Worm (Caenorhabditis elegans): ENCODE results near the gene fbxb-102.

Gene fbxb-102

DNA sequence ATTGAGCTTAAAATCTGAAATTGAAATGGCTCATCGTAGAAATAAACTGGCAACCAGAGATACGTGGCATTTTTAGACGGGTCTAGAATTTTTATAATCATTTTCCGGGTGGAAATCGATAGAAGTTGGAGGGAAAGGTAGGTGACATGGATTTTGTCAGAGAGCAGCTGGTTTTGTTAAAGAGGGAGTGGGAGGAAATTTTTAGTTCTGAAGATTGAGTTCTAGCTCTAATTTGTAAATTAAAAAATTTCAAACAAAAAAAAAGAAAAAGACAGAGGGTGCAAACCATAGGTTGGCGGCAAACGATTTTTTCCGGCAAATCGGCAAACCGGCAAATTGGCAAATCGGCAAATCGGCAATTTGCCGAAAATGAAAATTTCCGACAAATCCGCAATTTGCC, 26.1 kb upstream of the fbxb-102 start, which contains the start of gene sre-32:
sre-32 (minus strand) TSS at position 101 of the 400 bp plus-strand sequence.
- TF ChIP-seq tab-1 (GFP tag; IDR thresholded peaks at IDR 0.05) (0 out of 2 replicates have a peak, but pooled peaks have one; percentile 42), flt-1 (GFP tag; IDR thresholded peaks at IDR 0.05) (no peak)

DNA sequence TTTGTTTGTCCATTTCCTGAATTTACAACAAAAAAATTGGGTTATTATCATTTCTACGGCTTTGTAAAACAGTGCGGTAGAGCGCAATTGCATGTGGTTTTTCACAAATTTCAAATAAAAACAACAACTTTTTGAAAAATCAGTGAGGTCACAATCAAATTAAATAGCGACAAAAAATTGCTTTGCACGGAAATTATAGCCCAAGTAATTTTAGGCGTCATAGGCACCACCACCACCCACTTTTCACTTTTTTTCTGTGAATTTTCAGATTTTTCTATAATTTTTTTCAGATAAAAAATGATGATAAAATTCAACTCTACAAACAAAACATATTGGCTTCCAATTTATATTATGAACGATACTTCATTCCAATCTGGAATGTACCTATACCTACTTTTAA, 25.4 kb upstream of the fbxb-102 start, which contains the start of gene sre-38:
sre-38 (plus strand) TSS at position 301 of the 400 bp plus-strand sequence.
- TF ChIP-seq klf-2 (GFP tag; conservative IDR thresholded peaks at IDR 0.05), result no peak
- no peak for TF ChIP-seq cog-1 (tag; optimal IDR thresholded peaks at IDR 0.05)
- no peak for TF ChIP-seq ztf-29 (GFP tag; IDR thresholded peaks at IDR 0.05)
- TF ChIP-seq T22C8.4 (GFP tag; IDR thresholded peaks at IDR 0.05), result no peak

DNA sequence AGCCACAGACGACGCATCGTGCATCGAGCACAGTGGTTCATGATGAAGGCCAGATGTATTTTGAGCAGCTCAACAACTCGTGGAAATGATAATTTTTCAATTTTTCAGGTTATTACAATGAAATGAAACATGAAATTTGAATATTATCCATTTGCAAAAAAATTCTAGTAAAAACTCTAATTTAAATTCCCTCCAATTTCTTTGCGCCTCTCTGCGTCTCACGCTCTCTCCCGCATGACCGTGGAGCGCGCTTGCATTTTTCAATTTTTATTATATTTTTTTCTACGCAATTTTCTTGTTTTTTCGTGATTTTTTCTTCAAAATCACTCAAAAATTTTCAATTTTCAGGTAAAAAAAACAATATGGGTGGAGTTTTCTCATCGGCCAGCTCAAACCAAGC, 23.3 kb upstream of the fbxb-102 start, which contains the start of gene tag-281:
tag-281 (plus strand) TSS at position 340 of the 400 bp plus-strand sequence.
- TF ChIP-seq cog-1 (tag; optimal IDR thresholded peaks at IDR 0.05), result peak; percentile 48
- no peak for TF ChIP-seq ztf-29 (GFP tag; IDR thresholded peaks at IDR 0.05)
- TF ChIP-seq flt-1 (GFP tag; IDR thresholded peaks at IDR 0.05), result no peak
- TF ChIP-seq klf-2 (GFP tag; conservative IDR thresholded peaks at IDR 0.05), result no peak
- 0 out of 2 replicates have a peak, but pooled peaks have one; percentile 44 for TF ChIP-seq ztf-23 (GFP tag; IDR thresholded peaks at IDR 0.05)
- TF ChIP-seq med-1 (GFP tag; optimal IDR thresholded peaks at IDR 0.05; ENCODE audit: insufficient read depth), result no peak
- TF ChIP-seq ref-1 (GFP tag; conservative IDR thresholded peaks at IDR 0.05), result no peak

DNA sequence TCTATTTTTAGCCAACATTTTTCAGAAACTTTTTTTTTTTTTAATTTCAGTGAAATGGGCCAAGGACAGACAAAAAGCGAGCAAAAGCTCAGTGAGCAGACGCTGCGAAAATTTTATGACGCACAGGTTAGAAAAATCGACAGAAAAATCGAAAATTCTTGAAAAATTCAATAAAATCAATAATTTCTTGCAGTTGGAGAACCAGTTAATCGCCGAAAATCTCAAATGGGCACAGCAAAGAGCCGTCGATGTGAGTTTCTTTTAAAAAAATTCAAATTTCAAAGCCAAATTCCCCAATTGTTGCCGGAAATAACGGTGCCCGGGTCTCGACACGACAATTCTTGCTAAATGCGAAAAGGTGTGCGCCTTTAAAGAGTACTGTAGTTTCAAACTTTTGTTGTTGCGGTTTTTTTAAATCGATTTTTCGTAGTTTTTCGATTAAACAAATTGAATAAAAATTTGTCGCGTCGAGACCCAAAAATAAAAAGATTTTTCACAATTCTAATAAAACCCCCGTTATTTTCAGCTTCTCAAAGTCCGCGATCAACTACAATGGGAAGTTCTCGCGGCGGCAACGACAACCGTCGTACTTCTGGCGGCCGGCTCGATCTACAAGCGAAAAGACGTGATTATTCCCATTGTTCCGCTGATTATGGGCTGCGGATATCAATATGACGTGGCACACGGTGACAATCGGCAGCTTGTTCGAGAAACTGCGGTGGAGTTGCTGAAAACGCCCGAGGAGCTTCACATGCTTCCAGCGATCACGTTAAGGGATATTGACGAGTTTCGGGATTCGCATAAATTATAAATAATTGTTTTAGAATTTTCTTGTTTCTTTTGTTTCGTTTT, 21.9 kb upstream of the fbxb-102 start, which contains the start of gene tag-280:
tag-280 (plus strand) TSS at position 51 of the 852 bp plus-strand sequence.
- TF ChIP-seq klf-2 (GFP tag; conservative IDR thresholded peaks at IDR 0.05), result no peak
- no peak for TF ChIP-seq ztf-23 (GFP tag; IDR thresholded peaks at IDR 0.05)
- TF ChIP-seq T22C8.4 (GFP tag; IDR thresholded peaks at IDR 0.05), result no peak
- no peak for TF ChIP-seq med-1 (GFP tag; optimal IDR thresholded peaks at IDR 0.05; ENCODE audit: insufficient read depth)
- TF ChIP-seq ref-1 (GFP tag; conservative IDR thresholded peaks at IDR 0.05), result no peak
- TF ChIP-seq cog-1 (tag; optimal IDR thresholded peaks at IDR 0.05), result no peak
- TF ChIP-seq ztf-29 (GFP tag; IDR thresholded peaks at IDR 0.05), result no peak
- TF ChIP-seq tab-1 (GFP tag; IDR thresholded peaks at IDR 0.05), result no peak
- no peak for TF ChIP-seq flt-1 (GFP tag; IDR thresholded peaks at IDR 0.05)

DNA sequence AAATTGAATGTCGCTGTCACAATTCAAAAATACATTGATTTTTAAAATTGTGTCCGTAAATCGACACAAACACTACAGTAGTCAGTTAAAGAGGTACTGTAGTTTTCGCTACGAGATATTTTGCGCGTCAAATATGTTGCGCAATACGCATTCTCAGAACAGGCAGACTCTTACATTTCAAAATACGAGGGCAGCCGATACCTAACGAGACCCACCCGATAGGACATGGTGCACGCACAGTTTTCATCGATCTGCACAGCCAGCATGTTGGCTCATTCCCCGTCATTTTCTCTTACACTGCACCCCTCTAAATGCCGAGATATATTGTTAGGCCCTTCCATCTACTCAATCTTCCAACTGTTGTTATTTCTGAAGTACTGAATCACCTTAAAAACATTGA, 20.5 kb upstream of the fbxb-102 start, which contains the start of gene F15A4.2:
F15A4.2 (plus strand) TSS at position 301 of the 400 bp plus-strand sequence.
- TF ChIP-seq ztf-29 (GFP tag; IDR thresholded peaks at IDR 0.05) (no peak), ztf-23 (GFP tag; IDR thresholded peaks at IDR 0.05) (no peak), ref-1 (GFP tag; conservative IDR thresholded peaks at IDR 0.05) (no peak), tab-1 (GFP tag; IDR thresholded peaks at IDR 0.05) (no peak), cog-1 (tag; optimal IDR thresholded peaks at IDR 0.05) (no peak), klf-2 (GFP tag; conservative IDR thresholded peaks at IDR 0.05) (no peak), flt-1 (GFP tag; IDR thresholded peaks at IDR 0.05) (no peak), med-1 (GFP tag; optimal IDR thresholded peaks at IDR 0.05; ENCODE audit: insufficient read depth) (no peak), T22C8.4 (GFP tag; IDR thresholded peaks at IDR 0.05) (no peak; the same call in 1 of the 2 replicates)

DNA sequence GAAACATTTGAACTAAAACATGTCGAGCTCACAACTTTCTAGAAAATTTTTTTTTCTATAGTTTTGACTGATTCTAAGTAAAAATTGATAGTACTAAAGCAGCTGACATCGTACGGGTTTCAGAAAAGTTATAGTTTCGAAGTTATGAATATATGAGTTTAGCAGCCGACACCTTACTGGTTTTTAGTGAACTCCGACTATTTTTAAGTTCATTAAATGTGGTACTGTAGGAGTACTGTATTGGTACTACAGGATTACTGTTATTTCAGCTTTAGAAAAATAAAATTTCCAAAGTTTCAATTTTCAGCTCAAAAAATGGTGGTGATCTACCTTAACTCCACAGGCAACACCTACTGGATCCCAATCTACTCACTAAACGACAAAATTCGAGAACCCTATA, 17.2 kb upstream of the fbxb-102 start, which contains the start of gene sre-37:
sre-37 (plus strand) TSS at position 301 of the 400 bp plus-strand sequence.
- TF ChIP-seq cog-1 (tag; optimal IDR thresholded peaks at IDR 0.05) (no peak), T22C8.4 (GFP tag; IDR thresholded peaks at IDR 0.05) (no peak), flt-1 (GFP tag; IDR thresholded peaks at IDR 0.05) (no peak), ztf-23 (GFP tag; IDR thresholded peaks at IDR 0.05) (no peak), klf-2 (GFP tag; conservative IDR thresholded peaks at IDR 0.05) (no peak), tab-1 (GFP tag; IDR thresholded peaks at IDR 0.05) (no peak), ztf-29 (GFP tag; IDR thresholded peaks at IDR 0.05) (no peak), ref-1 (GFP tag; conservative IDR thresholded peaks at IDR 0.05) (no peak), med-1 (GFP tag; optimal IDR thresholded peaks at IDR 0.05; ENCODE audit: insufficient read depth) (no peak)

DNA sequence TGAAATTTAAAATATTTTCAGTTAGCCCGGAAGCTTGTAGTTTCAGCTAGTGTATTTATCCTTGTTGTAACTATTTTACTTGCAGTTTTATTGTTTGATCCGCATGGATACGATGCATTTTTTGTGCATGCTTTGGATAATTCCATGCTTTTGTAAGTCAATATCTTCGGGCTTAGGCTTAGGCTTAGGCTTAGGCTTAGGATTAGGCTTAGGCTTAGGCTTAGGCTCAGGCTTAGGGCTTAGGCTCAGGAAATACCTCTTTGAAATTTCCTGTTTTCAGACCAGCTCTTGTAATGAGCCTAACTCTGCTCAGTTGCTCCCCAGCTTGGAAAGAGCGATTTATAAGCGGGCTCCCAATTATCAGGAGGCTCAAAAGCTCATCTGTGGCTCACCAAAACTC, 15.7 kb upstream of the fbxb-102 start, which contains the start of gene srg-16:
srg-16 (plus strand) TSS at position 87 of the 400 bp plus-strand sequence.
- TF ChIP-seq klf-2 (GFP tag; conservative IDR thresholded peaks at IDR 0.05) (no peak), tab-1 (GFP tag; IDR thresholded peaks at IDR 0.05) (no peak), T22C8.4 (GFP tag; IDR thresholded peaks at IDR 0.05) (no peak), ztf-29 (GFP tag; IDR thresholded peaks at IDR 0.05) (no peak)

DNA sequence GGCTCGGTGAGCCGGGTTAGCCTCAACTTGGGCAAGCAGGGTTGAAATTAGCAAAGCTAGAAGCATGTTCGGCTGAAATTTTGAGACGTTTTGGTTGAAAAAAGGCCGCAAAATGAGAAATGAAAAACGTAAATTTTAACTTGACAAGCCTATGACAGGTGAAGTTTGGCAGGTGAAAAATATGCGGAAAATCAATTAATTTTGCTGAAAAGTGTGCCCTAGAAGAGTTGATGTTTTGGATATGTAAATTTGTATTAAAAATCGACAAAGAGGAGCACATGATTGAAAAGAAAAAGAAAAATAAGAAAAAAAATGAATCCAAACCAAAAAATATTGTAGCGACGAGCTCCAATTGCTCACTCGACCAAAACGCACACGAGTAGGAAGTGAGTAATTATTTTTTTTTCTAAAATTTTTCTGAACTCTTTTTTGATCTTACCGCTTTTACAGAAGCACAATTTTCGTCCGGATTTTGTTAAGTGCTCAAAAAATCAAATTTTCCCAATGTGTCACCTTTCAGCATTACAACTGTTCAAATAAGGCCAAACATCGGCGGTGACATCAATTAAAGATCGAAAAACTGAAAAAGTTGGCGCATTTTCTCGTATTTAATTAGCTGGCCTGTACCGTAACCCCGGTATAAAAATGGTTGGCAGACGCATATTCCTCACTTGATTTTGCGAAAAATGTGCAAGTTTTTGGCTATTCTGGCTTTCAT, 11.4 kb upstream of the fbxb-102 start, which contains the start of the genes F15A4.5 and phat-8:
F15A4.5 (minus strand) TSS at position 101 of the 718 bp plus-strand sequence.
phat-8 (plus strand) TSS at position 668 of the 718 bp plus-strand sequence.
- TF ChIP-seq ztf-29 (GFP tag; IDR thresholded peaks at IDR 0.05), result no peak
- TF ChIP-seq ztf-23 (GFP tag; IDR thresholded peaks at IDR 0.05), result no peak
- no peak for TF ChIP-seq tab-1 (GFP tag; IDR thresholded peaks at IDR 0.05)
- TF ChIP-seq med-1 (GFP tag; optimal IDR thresholded peaks at IDR 0.05; ENCODE audit: insufficient read depth), result no peak
- TF ChIP-seq ref-1 (GFP tag; conservative IDR thresholded peaks at IDR 0.05), result no peak
- no peak for TF ChIP-seq cog-1 (tag; optimal IDR thresholded peaks at IDR 0.05)
- no peak for TF ChIP-seq flt-1 (GFP tag; IDR thresholded peaks at IDR 0.05)

DNA sequence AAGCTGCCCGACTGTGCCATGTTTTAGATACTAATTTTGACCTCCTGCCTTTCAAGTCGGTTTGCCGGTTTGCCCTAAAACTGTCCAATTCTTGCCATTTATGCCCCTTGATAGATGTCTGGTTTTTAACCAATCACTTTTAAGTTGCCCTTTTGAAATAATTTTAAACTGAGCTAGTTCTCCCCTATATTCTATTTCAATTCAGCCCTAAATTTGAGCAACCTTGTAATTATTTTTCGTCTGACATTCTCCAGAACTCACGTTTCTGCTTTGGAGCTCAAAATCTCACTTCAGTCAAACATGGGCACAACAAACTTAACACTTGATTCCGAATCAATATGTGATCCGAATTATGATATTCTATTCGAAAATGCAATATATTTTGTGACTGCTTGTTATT, 9.3 kb upstream of the fbxb-102 start, which contains the start of gene srg-17:
srg-17 (plus strand) TSS at position 301 of the 400 bp plus-strand sequence.
- no peak for TF ChIP-seq cog-1 (tag; optimal IDR thresholded peaks at IDR 0.05)
